Fruit fly (Drosophila melanogaster) Kc167 (cell line): Measurements from ENCODE around the gene CG10864.

ENCODE experiments used
- Myc ChIP-seq: fragments of >200 bp; optimal IDR thresholded peaks from 2 replicates; lab custom pipeline; 2017; ENCODE audit warnings: missing external identifiers
- Sin3A ChIP-seq: fragments of >200 bp; optimal IDR thresholded peaks from 2 replicates; lab custom pipeline; 2018; ENCODE audit warnings: missing external identifiers
- h ChIP-seq: fragments of >200 bp; optimal IDR thresholded peaks from 3 replicates; lab custom pipeline; 2018; ENCODE audit warnings: missing external identifiers

dm6 chr3R:18404713-18405112 is 6.7 kb downstream of the CG10864 start, which contains the start of gene CG7685:
- TF ChIP-seq h (lab: Kevin White, UChicago), result no peak
- TF ChIP-seq Myc, result no peak
- no peak for TF ChIP-seq Sin3A
